Fruit fly (Drosophila melanogaster) whole organism, embryonic: ENCODE measurements around the gene CG31823.

ENCODE experiments used
- Atf-2 ChIP-seq: fragments of 200-800 bp; sonication (Bioruptor generic); optimal IDR thresholded peaks from 2 replicates; lab custom pipeline; 2016; ENCODE audit warnings: missing biosample characterization, missing genetic modification characterization
- Blimp-1 ChIP-seq: fragments of 200-800 bp; sonication (Bioruptor generic); optimal IDR thresholded peaks from 3 replicates; lab custom pipeline; 2018; ENCODE audit warnings: missing biosample characterization, missing genetic modification characterization, mild to moderate bottlenecking, moderate library complexity, missing genetic modification reagents
- BtbVII ChIP-seq: fragments of 200-800 bp; sonication (Bioruptor generic); optimal IDR thresholded peaks from 3 replicates; lab custom pipeline; 2017; ENCODE audit warnings: missing biosample characterization, mild to moderate bottlenecking, missing genetic modification characterization
- CG10366 ChIP-seq: fragments of 200-800 bp; sonication (Bioruptor generic); IDR thresholded peaks from 2 replicates; pipeline ENCODE4 v1.3.6; 2022; ENCODE audit warnings: missing biosample characterization, missing genetic modification characterization
- CG10543 ChIP-seq: fragments of 200-800 bp; sonication (Bioruptor generic); optimal IDR thresholded peaks from 3 replicates; lab custom pipeline; 2017; ENCODE audit warnings: missing biosample characterization, mild to moderate bottlenecking, missing genetic modification characterization, moderate library complexity
- CG10959 ChIP-seq: fragments of 200-800 bp; sonication (Bioruptor generic); IDR thresholded peaks from 2 replicates; pipeline ENCODE4 v1.3.6; 2022; ENCODE audit warnings: missing biosample characterization, missing genetic modification characterization
- CG14014 ChIP-seq: fragments of 200-800 bp; sonication (Bioruptor generic); IDR thresholded peaks from 2 replicates; pipeline ENCODE4 v1.3.6; 2022; ENCODE audit warnings: missing biosample characterization, missing genetic modification characterization
- CG16779 ChIP-seq: fragments of 200-800 bp; sonication (Bioruptor generic); IDR thresholded peaks from 2 replicates; pipeline ENCODE4 v1.3.6; 2022; ENCODE audit warnings: missing biosample characterization, missing genetic modification characterization
- CG17361 ChIP-seq: fragments of 200-800 bp; sonication (Bioruptor generic); IDR thresholded peaks from 3 replicates; pipeline ENCODE4 v1.3.6; 2022; ENCODE audit warnings: missing biosample characterization, missing genetic modification characterization
- CG18476 ChIP-seq: fragments of 200-800 bp; sonication (Bioruptor generic); optimal IDR thresholded peaks from 2 replicates; lab custom pipeline; 2016; ENCODE audit warnings: missing biosample characterization, mild to moderate bottlenecking, missing genetic modification characterization
- CG2202 ChIP-seq: fragments of 200-800 bp; sonication (Bioruptor generic); optimal IDR thresholded peaks from 2 replicates; lab custom pipeline; 2018; ENCODE audit warnings: missing biosample characterization, mild to moderate bottlenecking, missing genetic modification characterization
- CG31224 ChIP-seq: fragments of 200-800 bp; sonication (Bioruptor generic); IDR thresholded peaks from 2 replicates; pipeline ENCODE4 v1.3.6; 2022; ENCODE audit warnings: missing biosample characterization, missing genetic modification characterization
- CG32532 ChIP-seq: fragments of 200-800 bp; sonication (Bioruptor generic); IDR thresholded peaks from 2 replicates; pipeline ENCODE4 v1.3.6; 2022; ENCODE audit warnings: missing biosample characterization, missing genetic modification characterization
- CG32772 ChIP-seq: fragments of 200-800 bp; sonication (Bioruptor generic); IDR thresholded peaks from 2 replicates; pipeline ENCODE4 v1.3.6; 2022; ENCODE audit warnings: missing biosample characterization, missing genetic modification characterization
- CG33557 ChIP-seq: fragments of 200-800 bp; sonication (Bioruptor generic); optimal IDR thresholded peaks from 2 replicates; lab custom pipeline; 2019; ENCODE audit warnings: missing biosample characterization, mild to moderate bottlenecking, missing genetic modification characterization, moderate library complexity
- CG6175 ChIP-seq: fragments of 200-800 bp; sonication (Bioruptor generic); IDR thresholded peaks from 3 replicates; pipeline ENCODE4 v1.3.6; 2022; ENCODE audit warnings: missing biosample characterization, missing genetic modification characterization
- CG6272 ChIP-seq: fragments of 200-800 bp; sonication (Bioruptor generic); IDR thresholded peaks from 2 replicates; pipeline ENCODE4 v1.3.6; 2022; ENCODE audit warnings: missing biosample characterization, missing genetic modification characterization
- CG6765 ChIP-seq: fragments of 200-800 bp; sonication (Bioruptor generic); optimal IDR thresholded peaks from 3 replicates; lab custom pipeline; 2017; ENCODE audit warnings: missing biosample characterization, mild to moderate bottlenecking, missing genetic modification characterization
- CG6854 ChIP-seq: fragments of 200-800 bp; sonication (Bioruptor generic); optimal IDR thresholded peaks from 3 replicates; lab custom pipeline; 2017; ENCODE audit warnings: missing biosample characterization, mild to moderate bottlenecking, missing genetic modification characterization
- D19B ChIP-seq: fragments of 200-800 bp; sonication (Bioruptor generic); optimal IDR thresholded peaks from 2 replicates; lab custom pipeline; 2017; ENCODE audit warnings: missing biosample characterization, mild to moderate bottlenecking, missing genetic modification characterization
- Dbx ChIP-seq: fragments of 200-800 bp; sonication (Bioruptor generic); IDR thresholded peaks from 3 replicates; pipeline ENCODE4 v1.3.6; 2022; ENCODE audit warnings: missing biosample characterization, missing genetic modification characterization
- Dek ChIP-seq: fragments of 200-800 bp; sonication (Bioruptor generic); optimal IDR thresholded peaks from 3 replicates; lab custom pipeline; 2019; ENCODE audit warnings: missing biosample characterization, mild to moderate bottlenecking, missing genetic modification characterization, moderate library complexity
- Hr39 ChIP-seq: fragments of >200 bp; optimal IDR thresholded peaks from 2 replicates; lab custom pipeline; 2017
- Meics ChIP-seq: fragments of 200-800 bp; sonication (Bioruptor generic); optimal IDR thresholded peaks from 2 replicates; lab custom pipeline; 2017; ENCODE audit warnings: missing biosample characterization, mild to moderate bottlenecking, missing genetic modification characterization
- Myb ChIP-seq: fragments of 200-800 bp; sonication (Bioruptor generic); optimal IDR thresholded peaks from 2 replicates; lab custom pipeline; 2016; ENCODE audit warnings: missing biosample characterization, missing genetic modification characterization
- NFAT ChIP-seq: fragments of 200-800 bp; sonication (Bioruptor generic); IDR thresholded peaks from 2 replicates; pipeline ENCODE4 v1.3.6; 2022; ENCODE audit warnings: missing biosample characterization, missing genetic modification characterization
- Pdp1 ChIP-seq, 2 experiments: fragments of 200-800 bp; sonication (Bioruptor generic); optimal IDR thresholded peaks; 3 replicates each; lab custom pipeline; 2016; ENCODE audit warnings: missing biosample characterization in 2 of 2, missing genetic modification characterization in 2 of 2, mild to moderate bottlenecking in 1 of 2, moderate library complexity in 1 of 2
- Trl ChIP-seq, 3 experiments: fragments of >200 bp in 2 of 3; fragments of 200-800 bp in 1 of 3; sonication (Bioruptor generic) in 1 of 3; optimal IDR thresholded peaks; 2 replicates in 1 of 3; 3 replicates in 2 of 3; lab custom pipeline; 2016 to 2017; ENCODE audit warnings: missing biosample characterization in 1 of 3, missing genetic modification characterization in 1 of 3
- abd-A ChIP-seq: fragments of 200-800 bp; sonication (Bioruptor generic); optimal IDR thresholded peaks from 3 replicates; lab custom pipeline; 2019; ENCODE audit warnings: missing biosample characterization, mild to moderate bottlenecking, missing genetic modification characterization, moderate library complexity
- al ChIP-seq: fragments of 200-800 bp; sonication (Bioruptor generic); IDR thresholded peaks from 2 replicates; pipeline ENCODE4 v1.3.6; 2022; ENCODE audit warnings: missing biosample characterization, missing genetic modification characterization
- bowl ChIP-seq: fragments of 200-800 bp; sonication (Bioruptor generic); IDR thresholded peaks from 2 replicates; pipeline ENCODE4 v1.3.6; 2022; ENCODE audit warnings: missing biosample characterization, missing genetic modification characterization
- btn ChIP-seq: fragments of 200-800 bp; sonication (Bioruptor generic); optimal IDR thresholded peaks from 2 replicates; lab custom pipeline; 2016; ENCODE audit warnings: missing biosample characterization, missing genetic modification characterization
- chinmo ChIP-seq: fragments of 200-800 bp; sonication (Bioruptor generic); IDR thresholded peaks from 4 replicates; pipeline ENCODE4 v1.3.6; 2022; ENCODE audit warnings: missing biosample characterization, missing genetic modification characterization; ENCODE audit not compliant: partially characterized antibody
- cwo ChIP-seq: fragments of 200-800 bp; sonication (Bioruptor generic); optimal IDR thresholded peaks from 3 replicates; lab custom pipeline; 2017; ENCODE audit warnings: missing biosample characterization, missing genetic modification characterization, mild to moderate bottlenecking, moderate library complexity, missing genetic modification reagents
- dmrt99B ChIP-seq: fragments of 200-800 bp; sonication (Bioruptor generic); optimal IDR thresholded peaks from 2 replicates; lab custom pipeline; 2018; ENCODE audit warnings: missing biosample characterization, mild to moderate bottlenecking, missing genetic modification characterization, moderate library complexity
- en ChIP-seq: fragments of 200-800 bp; sonication (Bioruptor generic); optimal IDR thresholded peaks from 2 replicates; lab custom pipeline; 2016; ENCODE audit warnings: missing biosample characterization, missing genetic modification characterization
- fd64A ChIP-seq: fragments of 200-800 bp; sonication (Bioruptor generic); optimal IDR thresholded peaks from 3 replicates; lab custom pipeline; 2018; ENCODE audit warnings: missing biosample characterization, mild to moderate bottlenecking, missing genetic modification characterization
- ftz-f1 ChIP-seq: fragments of 200-800 bp; sonication (Bioruptor generic); optimal IDR thresholded peaks from 2 replicates; lab custom pipeline; 2016; ENCODE audit warnings: missing biosample characterization, missing genetic modification characterization
- gfzf ChIP-seq: fragments of 200-800 bp; sonication (Bioruptor generic); optimal IDR thresholded peaks from 2 replicates; lab custom pipeline; 2016; ENCODE audit warnings: missing biosample characterization, mild to moderate bottlenecking, missing genetic modification characterization, moderate library complexity
- grau ChIP-seq: fragments of 200-800 bp; optimal IDR thresholded peaks from 3 replicates; lab custom pipeline; 2019; ENCODE audit warnings: missing biosample characterization, mild to moderate bottlenecking, missing genetic modification characterization, moderate library complexity
- kah ChIP-seq: fragments of 200-800 bp; sonication (Bioruptor generic); optimal IDR thresholded peaks from 2 replicates; lab custom pipeline; 2018; ENCODE audit warnings: missing biosample characterization, mild to moderate bottlenecking, missing genetic modification characterization
- knrl ChIP-seq: fragments of 200-800 bp; sonication (Bioruptor generic); IDR thresholded peaks from 3 replicates; pipeline ENCODE4 v1.3.6; 2022; ENCODE audit warnings: missing biosample characterization, missing genetic modification characterization; ENCODE audit not compliant: partially characterized antibody
- mld ChIP-seq: fragments of 200-800 bp; sonication (Bioruptor generic); IDR thresholded peaks from 3 replicates; pipeline ENCODE4 v1.3.6; 2022; ENCODE audit warnings: missing biosample characterization, missing genetic modification characterization; ENCODE audit not compliant: partially characterized antibody
- oc ChIP-seq: fragments of 200-800 bp; sonication (Bioruptor generic); optimal IDR thresholded peaks from 2 replicates; lab custom pipeline; 2018; ENCODE audit warnings: missing biosample characterization, mild to moderate bottlenecking, missing genetic modification characterization, moderate library complexity
- scrt ChIP-seq: fragments of 200-800 bp; sonication (Bioruptor generic); optimal IDR thresholded peaks from 2 replicates; lab custom pipeline; 2018; ENCODE audit warnings: missing biosample characterization, mild to moderate bottlenecking, missing genetic modification characterization, moderate library complexity
- sens ChIP-seq: fragments of 200-800 bp; sonication (Bioruptor generic); peaks from one replicate; lab custom pipeline; 2016; ENCODE audit warnings: missing biosample characterization, missing genetic modification characterization
- sens-2 ChIP-seq: fragments of 200-800 bp; sonication (Bioruptor generic); IDR thresholded peaks from 2 replicates; pipeline ENCODE4 v1.3.6; 2022; ENCODE audit warnings: missing biosample characterization, missing genetic modification characterization
- sqz ChIP-seq: fragments of 200-800 bp; sonication (Bioruptor generic); optimal IDR thresholded peaks from 3 replicates; lab custom pipeline; 2018; ENCODE audit warnings: missing biosample characterization, mild to moderate bottlenecking, missing genetic modification characterization
- toy ChIP-seq: fragments of 200-800 bp; sonication (Bioruptor generic); IDR thresholded peaks from 2 replicates; pipeline ENCODE4 v1.3.6; 2022; ENCODE audit warnings: missing biosample characterization, missing genetic modification characterization
- tup ChIP-seq: fragments of 200-800 bp; sonication (Bioruptor generic); optimal IDR thresholded peaks from 2 replicates; lab custom pipeline; 2016; ENCODE audit warnings: missing biosample characterization, mild to moderate bottlenecking, missing genetic modification characterization, moderate library complexity
- tx ChIP-seq: fragments of 200-800 bp; sonication (Bioruptor generic); optimal IDR thresholded peaks from 2 replicates; lab custom pipeline; 2016; ENCODE audit warnings: missing biosample characterization, missing genetic modification characterization

Gene CG31823

dm6 chr2L:15913674-15914037, 13.3 kb upstream of the CG31823 start (continued):
- no peak for TF ChIP-seq kah (GFP tag; lab: Kevin White, UChicago)
- TF ChIP-seq oc (tag; lab: Kevin White, UChicago) = no peak
- TF ChIP-seq NFAT (GFP tag; lab: Robert Waterston, UW) = peak; percentile 9; the same call in 1 of the 2 replicates
- TF ChIP-seq gfzf (GFP tag; lab: Kevin White, UChicago) = no peak
- 0 out of 3 replicates have a peak, but pooled peaks have one; percentile 22 for TF ChIP-seq CG6175 (GFP tag; lab: Robert Waterston, UW)
- no peak for TF ChIP-seq D19B
- peak; percentile 44 for TF ChIP-seq Blimp-1 (GFP tag; lab: Kevin White, UChicago)
- TF ChIP-seq dmrt99B (tag; lab: Kevin White, UChicago) = no peak
- no peak for TF ChIP-seq CG16779 (GFP tag; lab: Robert Waterston, UW)
- TF ChIP-seq cwo (GFP tag; lab: Kevin White, UChicago) = peak; percentile 69
- no peak for TF ChIP-seq toy
- TF ChIP-seq tx = no peak
- no peak for TF ChIP-seq CG18476 (GFP tag; lab: Kevin White, UChicago)
- TF ChIP-seq CG10543 (GFP tag; lab: Kevin White, UChicago) = peak; percentile 47
- no peak for TF ChIP-seq CG14014 (GFP tag; lab: Robert Waterston, UW)
- TF ChIP-seq Pdp1 (GFP tag; optimal IDR thresholded peaks at IDR 0.05; lab: Kevin White, UChicago) = no peak
- no peak for TF ChIP-seq en
- TF ChIP-seq CG31224 (GFP tag; lab: Robert Waterston, UW) = peak; percentile 95
- peak; percentile 75 for TF ChIP-seq sens (GFP tag; lab: Kevin White, UChicago)
- peak; percentile 72 for TF ChIP-seq ftz-f1 (GFP tag; lab: Kevin White, UChicago)
- TF ChIP-seq Hr39 = no peak
- no peak for TF ChIP-seq mld (GFP tag; lab: Robert Waterston, UW)
- no peak for TF ChIP-seq CG6765 (GFP tag; lab: Kevin White, UChicago)
- TF ChIP-seq CG32772 (GFP tag; lab: Robert Waterston, UW) = no peak
- 0 out of 2 replicates have a peak, but pooled peaks have one; percentile 4 for TF ChIP-seq CG32532 (GFP tag; lab: Robert Waterston, UW)
- TF ChIP-seq CG6854 (GFP tag; lab: Kevin White, UChicago) = no peak
- TF ChIP-seq fd64A (GFP tag; lab: Kevin White, UChicago) = peak; percentile 10
- no peak for TF ChIP-seq grau (tag; lab: Kevin White, UChicago)
- no peak for TF ChIP-seq sqz
- TF ChIP-seq abd-A = peak; percentile 86
- TF ChIP-seq CG10366 (GFP tag; lab: Robert Waterston, UW) = 0 out of 2 replicates have a peak, but pooled peaks have one; percentile 37
- no peak for TF ChIP-seq CG6272 (GFP tag; lab: Robert Waterston, UW)
- TF ChIP-seq chinmo (GFP tag; lab: Robert Waterston, UW) = peak; percentile 89; the same call in 2 of the 4 replicates
- no peak for TF ChIP-seq bowl (GFP tag; lab: Robert Waterston, UW)
- TF ChIP-seq BtbVII (GFP tag; lab: Kevin White, UChicago) = no peak
- no peak for TF ChIP-seq Myb (GFP tag; lab: Kevin White, UChicago)
- TF ChIP-seq scrt (GFP tag; lab: Kevin White, UChicago) = no peak
- TF ChIP-seq knrl (GFP tag; lab: Robert Waterston, UW) = no peak; the same call in 2 of the 3 replicates
- TF ChIP-seq Dbx (GFP tag; lab: Robert Waterston, UW) = no peak
- no peak for TF ChIP-seq Atf-2 (GFP tag; lab: Kevin White, UChicago)
- TF ChIP-seq CG33557 (GFP tag; lab: Kevin White, UChicago) = no peak
- no peak for TF ChIP-seq CG10959 (GFP tag; lab: Robert Waterston, UW)
- no peak for TF ChIP-seq CG2202 (tag; lab: Kevin White, UChicago)
- no peak for TF ChIP-seq sens-2 (GFP tag; lab: Robert Waterston, UW)
- TF ChIP-seq Meics = no peak
- no peak for TF ChIP-seq Dek (tag; lab: Kevin White, UChicago)
- no peak for TF ChIP-seq al
- no peak for TF ChIP-seq CG17361 (GFP tag; lab: Robert Waterston, UW)
- no peak for TF ChIP-seq Trl (optimal IDR thresholded peaks at IDR 0.05; lab: Kevin White, UChicago)
- no peak for TF ChIP-seq Trl (GFP tag; optimal IDR thresholded peaks at IDR 0.05; lab: Kevin White, UChicago)
- TF ChIP-seq tup (GFP tag; lab: Kevin White, UChicago) = no peak
- TF ChIP-seq btn (GFP tag; lab: Kevin White, UChicago) = no peak
